Worm (Caenorhabditis elegans) whole organism, late embryonic: ENCODE results near the gene K09E3.7.

ENCODE experiments used
- C08G9.2 ChIP-seq: sonication (generic microtip); optimal IDR thresholded peaks from 2 replicates; lab custom pipeline; 2016; ENCODE audit warnings: mild to moderate bottlenecking, missing genetic modification characterization, moderate library complexity, missing compliant biosample characterization
- K02D7.2 ChIP-seq: sonication (generic microtip); optimal IDR thresholded peaks from 2 replicates; lab custom pipeline; 2017; ENCODE audit warnings: mild to moderate bottlenecking, missing genetic modification characterization, missing compliant biosample characterization
- K09A11.1 ChIP-seq: sonication (generic microtip); optimal IDR thresholded peaks from 2 replicates; lab custom pipeline; 2017; ENCODE audit warnings: antibody characterized with exemption, mild to moderate bottlenecking, missing genetic modification characterization, missing compliant biosample characterization; ENCODE audit not compliant: insufficient read depth
- Y22D7AL.16 ChIP-seq: sonication (generic microtip); optimal IDR thresholded peaks from 2 replicates; lab custom pipeline; 2016; ENCODE audit warnings: missing genetic modification characterization, missing compliant biosample characterization
- ahr-1 ChIP-seq: sonication (generic microtip); optimal IDR thresholded peaks from 2 replicates; lab custom pipeline; 2016; ENCODE audit warnings: missing genetic modification characterization, missing compliant biosample characterization
- ama-1 ChIP-seq: fragments of 150-350 bp; optimal IDR thresholded peaks from 2 replicates; lab custom pipeline; 2014
- ceh-18 ChIP-seq: sonication (generic microtip); optimal IDR thresholded peaks from 2 replicates; lab custom pipeline; 2016; ENCODE audit warnings: missing genetic modification characterization, missing compliant biosample characterization
- ceh-19 ChIP-seq: fragments of 200-800 bp; sonication (Bioruptor generic); optimal IDR thresholded peaks from 2 replicates; lab custom pipeline; 2018; ENCODE audit warnings: mild to moderate bottlenecking, missing genetic modification characterization, missing compliant biosample characterization
- elt-2 ChIP-seq: sonication (generic microtip); optimal IDR thresholded peaks from 2 replicates; lab custom pipeline; 2016; ENCODE audit warnings: missing genetic modification reagents, missing genetic modification characterization, missing compliant biosample characterization
- eyg-1 ChIP-seq: sonication (generic microtip); optimal IDR thresholded peaks from 2 replicates; lab custom pipeline; 2016; ENCODE audit warnings: missing genotype, missing genetic modification characterization, missing compliant biosample characterization
- fkh-10 ChIP-seq: fragments of 150-350 bp; optimal IDR thresholded peaks from 2 replicates; lab custom pipeline; 2014; ENCODE audit warnings: missing biosample characterization, missing genetic modification reagents, missing genetic modification characterization
- hlh-13 ChIP-seq: fragments of 200-800 bp; sonication (Bioruptor generic); optimal IDR thresholded peaks from 2 replicates; lab custom pipeline; 2018; ENCODE audit warnings: mild to moderate bottlenecking, missing genetic modification characterization, missing compliant biosample characterization
- hlh-6 ChIP-seq: sonication (generic microtip); optimal IDR thresholded peaks from 2 replicates; lab custom pipeline; 2016; ENCODE audit warnings: missing genotype, missing genetic modification characterization, missing compliant biosample characterization
- lim-6 ChIP-seq: sonication (generic microtip); optimal IDR thresholded peaks from 2 replicates; lab custom pipeline; 2016; ENCODE audit warnings: missing genetic modification characterization, missing compliant biosample characterization
- nhr-232 ChIP-seq: sonication (generic microtip); optimal IDR thresholded peaks from 2 replicates; lab custom pipeline; 2016; ENCODE audit warnings: missing genetic modification characterization, missing compliant biosample characterization
- odd-2 ChIP-seq: sonication (generic microtip); optimal IDR thresholded peaks from 2 replicates; lab custom pipeline; 2017; ENCODE audit warnings: antibody characterized with exemption, mild to moderate bottlenecking, missing genetic modification characterization, missing compliant biosample characterization
- pat-9 ChIP-seq: fragments of 200-800 bp; sonication (Bioruptor generic); optimal IDR thresholded peaks from 2 replicates; lab custom pipeline; 2018; ENCODE audit warnings: mild to moderate bottlenecking, missing genetic modification characterization, moderate library complexity, missing compliant biosample characterization
- pha-2 ChIP-seq: sonication (generic microtip); optimal IDR thresholded peaks from 2 replicates; lab custom pipeline; 2017; ENCODE audit warnings: mild to moderate bottlenecking, missing genetic modification characterization, missing compliant biosample characterization
- pha-4 ChIP-seq: fragments of 150-350 bp; optimal IDR thresholded peaks from 2 replicates; lab custom pipeline; 2018; ENCODE audit warnings: missing biosample characterization, missing genetic modification reagents, missing genetic modification characterization
- pros-1 ChIP-seq: fragments of 150-350 bp; optimal IDR thresholded peaks from 2 replicates; lab custom pipeline; 2014; ENCODE audit warnings: missing biosample characterization, missing genetic modification reagents, missing genetic modification characterization
- ref-2 ChIP-seq: sonication (generic microtip); optimal IDR thresholded peaks from 2 replicates; lab custom pipeline; 2016; ENCODE audit warnings: missing genetic modification characterization, missing compliant biosample characterization
- sdc-2 ChIP-seq: sonication (generic microtip); optimal IDR thresholded peaks from 2 replicates; lab custom pipeline; 2016; ENCODE audit warnings: missing genotype, missing genetic modification characterization, missing compliant biosample characterization
- sox-4 ChIP-seq: sonication (generic microtip); optimal IDR thresholded peaks from 2 replicates; lab custom pipeline; 2017; ENCODE audit warnings: mild to moderate bottlenecking, missing genetic modification characterization, inconsistent platforms, missing compliant biosample characterization
- tbx-2 ChIP-seq: sonication (generic microtip); optimal IDR thresholded peaks from 2 replicates; lab custom pipeline; 2016; ENCODE audit warnings: missing genetic modification characterization, missing compliant biosample characterization
- tbx-7 ChIP-seq: sonication (generic microtip); optimal IDR thresholded peaks from 2 replicates; lab custom pipeline; 2016; ENCODE audit warnings: missing genotype, missing genetic modification characterization, missing compliant biosample characterization
- unc-3 ChIP-seq, 2 experiments: fragments of 200-800 bp in 1 of 2; sonication (Bioruptor generic) in 1 of 2; sonication (generic microtip) in 1 of 2; conservative IDR thresholded peaks in 1 of 2; optimal IDR thresholded peaks in 1 of 2; 2 replicates each; pipeline versions ENCODE4 v1.3.6 to Lab custom; 2016 to 2022; ENCODE audit warnings: missing compliant biosample characterization in 2 of 2, missing genetic modification characterization in 2 of 2, missing genetic modification reagents in 1 of 2
- unc-86 ChIP-seq: sonication (generic microtip); optimal IDR thresholded peaks from 2 replicates; lab custom pipeline; 2016; ENCODE audit warnings: missing genetic modification characterization, missing compliant biosample characterization
- ztf-16 ChIP-seq: sonication (generic microtip); optimal IDR thresholded peaks from 2 replicates; lab custom pipeline; 2017; ENCODE audit warnings: missing genetic modification characterization, missing compliant biosample characterization

The K09E3.7 gene

DNA sequence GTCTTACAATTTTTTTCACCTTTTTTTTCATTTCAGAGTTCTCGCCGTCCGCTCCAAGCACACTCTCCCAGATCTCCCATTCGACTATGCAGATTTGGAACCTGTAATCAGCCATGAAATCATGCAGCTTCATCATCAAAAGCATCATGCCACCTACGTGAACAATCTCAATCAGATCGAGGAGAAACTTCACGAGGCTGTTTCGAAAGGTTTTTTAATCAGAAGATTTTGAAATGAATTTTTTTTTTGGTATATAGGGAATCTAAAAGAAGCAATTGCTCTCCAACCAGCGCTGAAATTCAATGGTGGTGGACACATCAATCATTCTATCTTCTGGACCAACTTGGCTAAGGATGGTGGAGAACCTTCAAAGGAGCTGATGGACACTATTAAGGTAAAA is 41.1 kb downstream of the K09E3.7 start, which contains the start of gene C08A9.3:
Gene C08A9.3 (minus strand): TSS at position 101 of the 400 bp plus-strand sequence.
- no peak for TF ChIP-seq ama-1 (lab: Kevin White, UChicago)
- no peak for TF ChIP-seq ref-2 (tag; lab: Kevin White, UChicago)
- TF ChIP-seq pros-1: no peak
- no peak for TF ChIP-seq hlh-13 (GFP tag; lab: Kevin White, UChicago)
- TF ChIP-seq elt-2: no peak
- no peak for TF ChIP-seq eyg-1 (tag; lab: Kevin White, UChicago)
- no peak for TF ChIP-seq sox-4 (tag; lab: Kevin White, UChicago)
- no peak for TF ChIP-seq ceh-18
- no peak for TF ChIP-seq nhr-232 (tag; lab: Kevin White, UChicago)
- TF ChIP-seq lim-6 (tag; lab: Kevin White, UChicago): no peak
- no peak for TF ChIP-seq K09A11.1 (tag; lab: Kevin White, UChicago)
- no peak for TF ChIP-seq K02D7.2 (tag; lab: Kevin White, UChicago)
- no peak for TF ChIP-seq pha-2 (tag; lab: Kevin White, UChicago)
- TF ChIP-seq sdc-2 (tag; lab: Kevin White, UChicago): no peak
- TF ChIP-seq odd-2 (tag; lab: Kevin White, UChicago): no peak

DNA sequence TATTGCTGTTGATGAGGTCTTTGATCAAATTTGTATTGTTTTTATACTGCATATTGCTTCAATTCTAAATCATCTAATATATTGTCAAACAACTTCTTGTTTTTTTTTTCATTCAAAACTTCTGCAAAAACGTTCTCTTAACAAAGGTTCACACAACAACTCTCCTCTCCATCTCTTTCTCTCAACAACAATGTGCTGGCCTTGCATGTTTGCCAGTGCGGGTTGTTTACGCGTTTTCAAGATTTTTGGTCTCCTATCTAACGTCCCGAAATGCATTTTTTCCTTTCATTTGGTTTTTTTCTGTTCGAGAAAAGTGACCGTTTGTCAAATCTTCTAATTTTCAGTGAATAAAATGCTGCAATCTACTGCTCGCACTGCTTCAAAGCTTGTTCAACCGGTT is 41.9 kb downstream of the K09E3.7 start, which contains the start of gene sod-3:
Gene sod-3 (plus strand): TSS at position 338 of the 400 bp plus-strand sequence.
- no peak for TF ChIP-seq Y22D7AL.16
- no peak for TF ChIP-seq ahr-1 (tag; lab: Kevin White, UChicago)
- no peak for TF ChIP-seq pat-9
- TF ChIP-seq hlh-6: no peak
- no peak for TF ChIP-seq unc-3 (GFP tag; conservative IDR thresholded peaks at IDR 0.05; lab: Robert Waterston, UW)
- no peak for TF ChIP-seq unc-3 (tag; optimal IDR thresholded peaks at IDR 0.05; lab: Kevin White, UChicago)
- no peak for TF ChIP-seq ama-1 (lab: Kevin White, UChicago)
- no peak for TF ChIP-seq C08G9.2 (tag; lab: Kevin White, UChicago)
- TF ChIP-seq tbx-7: no peak
- TF ChIP-seq pha-4 (tag; lab: Kevin White, UChicago): no peak
- no peak for TF ChIP-seq tbx-2 (tag; lab: Kevin White, UChicago)
- no peak for TF ChIP-seq lim-6 (tag; lab: Kevin White, UChicago)
- no peak for TF ChIP-seq ztf-16
- no peak for TF ChIP-seq ceh-19 (GFP tag; lab: Kevin White, UChicago)
- TF ChIP-seq fkh-10 (GFP tag; lab: Kevin White, UChicago): no peak
- TF ChIP-seq unc-86 (tag; lab: Kevin White, UChicago): no peak
